Worm (Caenorhabditis elegans) whole organism, L4/young adult: ENCODE results near the gene nhr-241.

Experiments used
- W03F9.2 ChIP-seq: fragments of 150-350 bp; optimal IDR thresholded peaks from 2 replicates; lab custom pipeline; 2014; ENCODE audit warnings: missing biosample characterization, missing genetic modification characterization
- him-1 ChIP-seq: sonication (generic microtip); optimal IDR thresholded peaks from 2 replicates; lab custom pipeline; 2016; ENCODE audit warnings: missing genotype, missing genetic modification reagents, missing genetic modification characterization, missing compliant biosample characterization

DNA sequence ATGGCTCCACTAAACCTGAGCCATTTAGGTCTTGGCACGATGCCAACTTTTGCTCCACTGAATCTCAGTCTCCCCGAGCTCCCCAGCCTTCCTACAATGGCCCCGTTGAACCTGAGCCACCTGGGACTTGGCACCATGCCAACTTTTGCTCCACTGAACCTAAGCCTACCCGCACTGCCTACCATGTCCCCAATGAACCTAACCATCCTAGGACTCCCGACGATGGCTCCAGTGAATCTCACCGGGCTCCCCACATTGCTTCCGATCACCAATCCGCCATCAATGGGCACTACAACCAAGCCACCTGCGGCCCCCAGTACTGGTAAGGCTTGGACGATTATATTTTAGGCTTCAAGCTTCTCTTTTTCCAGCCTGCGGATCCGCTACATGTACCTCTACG is 27.4 kb upstream of the nhr-241 start:
- TF ChIP-seq him-1 (no peak), W03F9.2 (tag; lab: Kevin White, UChicago) (no peak)
